Worm (Caenorhabditis elegans) whole organism, L1 larva: ENCODE measurements around the gene fbxb-59.

Experiments used
- aha-1 ChIP-seq: fragments of 150-350 bp; optimal IDR thresholded peaks from 2 replicates; lab custom pipeline; 2014; ENCODE audit warnings: missing biosample characterization, missing genetic modification characterization
- dsc-1 ChIP-seq: sonication (generic microtip); optimal IDR thresholded peaks from 2 replicates; lab custom pipeline; 2016; ENCODE audit warnings: mild to moderate bottlenecking, missing genetic modification characterization, missing compliant biosample characterization
- elt-2 ChIP-seq: sonication (generic microtip); optimal IDR thresholded peaks from 2 replicates; lab custom pipeline; 2016; ENCODE audit warnings: missing genetic modification characterization, mild to moderate bottlenecking, inconsistent platforms, missing compliant biosample characterization, missing genetic modification reagents
- irx-1 ChIP-seq: sonication (generic microtip); optimal IDR thresholded peaks from 2 replicates; lab custom pipeline; 2016; ENCODE audit warnings: missing genetic modification characterization, missing compliant biosample characterization
- sup-37 ChIP-seq: fragments of 200-800 bp; sonication (Bioruptor generic); optimal IDR thresholded peaks from 2 replicates; lab custom pipeline; 2018; ENCODE audit warnings: mild to moderate bottlenecking, missing genetic modification characterization, missing compliant biosample characterization

DNA sequence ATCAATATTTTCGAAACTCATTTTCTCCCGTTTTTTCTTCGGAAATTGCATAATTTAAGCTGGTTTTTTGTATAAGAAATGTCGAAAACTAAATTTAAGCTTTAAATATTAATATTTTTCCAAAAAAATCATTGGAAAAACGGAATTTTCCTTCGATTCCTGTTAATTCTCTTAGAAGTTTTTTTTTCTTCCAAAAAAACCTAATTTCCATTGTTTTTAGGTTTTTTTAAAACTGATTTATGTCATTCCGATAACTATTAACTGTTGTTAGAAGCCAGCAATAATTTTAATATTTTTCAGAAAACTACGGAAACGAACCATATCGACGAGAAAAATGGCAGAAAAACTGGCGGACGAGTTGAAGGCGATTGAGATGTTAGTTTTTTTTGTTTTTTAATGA, 4.7 kb downstream of the fbxb-59 start, which contains the start of gene fbxa-114:
- TF ChIP-seq elt-2 (tag; lab: Kevin White, UChicago) (no peak), sup-37 (no peak), irx-1 (tag; lab: Kevin White, UChicago) (no peak), aha-1 (tag; lab: Kevin White, UChicago) (no peak), dsc-1 (tag; lab: Kevin White, UChicago) (no peak)
